Worm (Caenorhabditis elegans) whole organism, midembryonic: Measurements from ENCODE around the gene math-5.

ENCODE experiments used
- flt-1 ChIP-seq: fragments of 200-800 bp; sonication (Bioruptor generic); IDR thresholded peaks from 2 replicates; pipeline ENCODE4 v1.3.6; 2022; ENCODE audit warnings: missing genetic modification characterization, missing compliant biosample characterization
- med-1 ChIP-seq: sonication (generic microtip); optimal IDR thresholded peaks from 2 replicates; lab custom pipeline; 2017; ENCODE audit warnings: missing genetic modification characterization, mild to moderate bottlenecking, missing compliant biosample characterization, antibody characterized with exemption, missing genetic modification reagents; ENCODE audit not compliant: insufficient read depth
- ref-1 ChIP-seq: fragments of 200-800 bp; sonication (Bioruptor generic); conservative IDR thresholded peaks from 2 replicates; pipeline ENCODE4 v1.3.6; 2022; ENCODE audit warnings: missing genetic modification reagents, missing genetic modification characterization, missing compliant biosample characterization
- tab-1 ChIP-seq: fragments of 200-800 bp; sonication (Bioruptor generic); IDR thresholded peaks from 2 replicates; pipeline ENCODE4 v1.3.6; 2022; ENCODE audit warnings: missing genetic modification characterization, missing compliant biosample characterization

DNA sequence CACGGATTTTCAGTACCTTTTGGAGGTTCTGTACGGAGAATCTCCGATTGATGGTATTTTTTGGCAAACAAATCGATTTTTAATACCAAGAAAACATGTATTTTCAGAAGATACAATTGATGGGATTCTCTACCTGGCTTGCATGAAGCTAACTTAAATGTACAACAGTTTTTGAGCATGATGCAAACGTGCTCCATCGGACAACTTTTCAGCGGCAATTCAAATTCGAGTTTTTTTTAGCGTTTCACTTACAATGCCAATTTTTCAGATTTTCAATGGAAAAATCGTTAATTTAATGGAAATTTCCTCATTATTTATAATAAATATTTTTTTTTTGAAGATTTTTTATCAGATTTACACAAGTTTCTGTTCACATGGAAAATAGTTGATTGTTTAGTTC lies 46.0 kb upstream of the math-5 start:
- TF ChIP-seq tab-1 (GFP tag; lab: Robert Waterston, UW) (no peak), med-1 (no peak), flt-1 (GFP tag; lab: Robert Waterston, UW) (no peak), ref-1 (GFP tag; lab: Robert Waterston, UW) (no peak)
